Worm (Caenorhabditis elegans): Measurements from ENCODE around the gene B0280.7.

DNA sequence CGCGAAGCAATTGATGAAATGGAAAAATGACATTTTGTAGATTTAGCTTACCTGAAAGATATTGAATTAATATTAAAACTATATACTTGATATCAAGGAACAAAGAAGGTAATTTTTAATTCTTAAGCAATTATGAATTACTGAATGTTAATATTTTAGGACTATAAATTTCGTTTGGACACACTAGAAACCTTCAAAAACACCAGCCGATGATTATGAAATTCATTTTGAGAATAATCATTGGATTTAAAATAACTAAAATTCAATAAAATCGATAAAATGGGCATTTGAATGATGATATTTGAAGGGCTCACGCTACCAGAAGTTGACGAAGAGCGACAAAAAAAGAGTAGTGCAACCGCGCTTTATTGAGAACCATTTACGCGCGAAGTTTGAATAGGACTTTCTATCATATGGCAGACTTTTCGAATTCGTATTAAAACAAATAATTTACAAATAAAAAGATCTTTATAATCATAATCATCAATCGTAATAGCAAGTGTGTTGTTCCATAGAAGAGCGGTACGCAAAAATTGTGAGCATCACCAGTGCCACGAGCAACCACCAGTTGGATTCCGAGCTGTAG lies 37.8 kb downstream of the B0280.7 start, which contains the start of gene ZK418.5:
- TF ChIP-seq him-1 (tag; optimal IDR thresholded peaks at IDR 0.05) (no peak), dao-5 (tag; optimal IDR thresholded peaks at IDR 0.05) (no peak), W03F9.2 (tag; optimal IDR thresholded peaks at IDR 0.05) (no peak)
